Fruit fly (Drosophila melanogaster) whole organism, pupa: ENCODE measurements around the gene Rlip.
A peak's percentile ranks its signal among the peaks of the same experiment; 100 is the strongest.

Experiments used
- CG10348 ChIP-seq: fragments of 200-800 bp; sonication (Bioruptor generic); IDR thresholded peaks from 2 replicates; pipeline ENCODE4 v1.3.6; 2022; ENCODE audit warnings: missing biosample characterization, missing genetic modification characterization
- CG12605 ChIP-seq: fragments of 200-800 bp; sonication (Bioruptor generic); IDR thresholded peaks from 2 replicates; pipeline ENCODE4 v1.3.6; 2022; ENCODE audit warnings: missing biosample characterization, missing genetic modification characterization
- CG13204 ChIP-seq: fragments of 200-800 bp; sonication (Bioruptor generic); optimal IDR thresholded peaks from 2 replicates; lab custom pipeline; 2018; ENCODE audit warnings: missing biosample characterization, mild to moderate bottlenecking, missing genetic modification characterization, moderate library complexity
- CG14655 ChIP-seq: fragments of 200-800 bp; sonication (Bioruptor generic); optimal IDR thresholded peaks from 3 replicates; lab custom pipeline; 2017; ENCODE audit warnings: mild to moderate bottlenecking, missing biosample characterization, missing genetic modification reagents, missing genetic modification characterization
- CG15710 ChIP-seq: fragments of 200-800 bp; sonication (Bioruptor generic); optimal IDR thresholded peaks from 2 replicates; lab custom pipeline; 2018; ENCODE audit warnings: missing biosample characterization, mild to moderate bottlenecking, missing genetic modification characterization, moderate library complexity
- CG17806 ChIP-seq: fragments of 200-800 bp; sonication (Bioruptor generic); optimal IDR thresholded peaks from 2 replicates; lab custom pipeline; 2018; ENCODE audit warnings: missing biosample characterization, mild to moderate bottlenecking, missing genetic modification characterization, moderate library complexity
- CG32121 ChIP-seq: fragments of 200-800 bp; sonication (Bioruptor generic); IDR thresholded peaks from 2 replicates; pipeline ENCODE4 v1.3.6; 2022; ENCODE audit warnings: missing biosample characterization, missing genetic modification characterization
- CG34367 ChIP-seq: fragments of 200-800 bp; sonication (Bioruptor generic); optimal IDR thresholded peaks from 2 replicates; lab custom pipeline; 2018; ENCODE audit warnings: missing biosample characterization, mild to moderate bottlenecking, missing genetic modification characterization
- CG4496 ChIP-seq: fragments of 200-800 bp; sonication (Bioruptor generic); IDR thresholded peaks from 3 replicates; pipeline ENCODE4 v1.3.6; 2022; ENCODE audit warnings: missing biosample characterization, missing genetic modification characterization
- CG8159 ChIP-seq: fragments of 200-800 bp; sonication (Bioruptor generic); optimal IDR thresholded peaks from 3 replicates; lab custom pipeline; 2018; ENCODE audit warnings: missing biosample characterization, mild to moderate bottlenecking, missing genetic modification characterization, moderate library complexity
- CG8301 ChIP-seq: fragments of 200-800 bp; sonication (Bioruptor generic); optimal IDR thresholded peaks from 2 replicates; lab custom pipeline; 2018; ENCODE audit warnings: missing biosample characterization, mild to moderate bottlenecking, missing genetic modification characterization
- CG9948 ChIP-seq: fragments of 200-800 bp; sonication (Bioruptor generic); optimal IDR thresholded peaks from 2 replicates; lab custom pipeline; 2018; ENCODE audit warnings: missing biosample characterization, mild to moderate bottlenecking, missing genetic modification characterization, moderate library complexity
- D1 ChIP-seq: fragments of 200-800 bp; sonication (Bioruptor generic); optimal IDR thresholded peaks from 2 replicates; lab custom pipeline; 2018; ENCODE audit warnings: missing biosample characterization, mild to moderate bottlenecking, missing genetic modification characterization, moderate library complexity
- EcR ChIP-seq: fragments of 200-800 bp; sonication (Bioruptor generic); optimal IDR thresholded peaks from 3 replicates; lab custom pipeline; 2019; ENCODE audit warnings: missing biosample characterization, missing genetic modification characterization, mild to moderate bottlenecking, moderate library complexity, missing genetic modification reagents
- Ets98B ChIP-seq: fragments of 200-800 bp; sonication (Bioruptor generic); IDR thresholded peaks from 2 replicates; pipeline ENCODE4 v1.3.6; 2022; ENCODE audit warnings: missing biosample characterization, missing genetic modification characterization
- Pif1A ChIP-seq: fragments of 200-800 bp; sonication (Bioruptor generic); optimal IDR thresholded peaks from 3 replicates; lab custom pipeline; 2016; ENCODE audit warnings: missing biosample characterization, missing genetic modification characterization
- Pif1B ChIP-seq: fragments of 200-800 bp; sonication (Bioruptor generic); optimal IDR thresholded peaks from 3 replicates; lab custom pipeline; 2016; ENCODE audit warnings: missing biosample characterization, missing genetic modification characterization
- Snoo ChIP-seq: fragments of 200-800 bp; sonication (Bioruptor generic); optimal IDR thresholded peaks from 3 replicates; lab custom pipeline; 2017; ENCODE audit warnings: missing biosample characterization, mild to moderate bottlenecking, missing genetic modification characterization, inconsistent platforms
- fd96Ca ChIP-seq: fragments of 200-800 bp; sonication (Bioruptor generic); IDR thresholded peaks from 3 replicates; pipeline ENCODE4 v1.3.6; 2022; ENCODE audit warnings: missing biosample characterization, missing genetic modification characterization
- gl ChIP-seq: fragments of 200-800 bp; sonication (Bioruptor generic); optimal IDR thresholded peaks from 2 replicates; lab custom pipeline; 2018; ENCODE audit warnings: missing biosample characterization, mild to moderate bottlenecking, missing genetic modification characterization
- rn ChIP-seq: fragments of 200-800 bp; sonication (Bioruptor generic); IDR thresholded peaks from 2 replicates; pipeline ENCODE4 v1.3.6; 2022; ENCODE audit warnings: missing biosample characterization, missing genetic modification characterization

Gene Rlip

dm6 chr3R:21017464-21018080, at the start of gene Rlip:
Gene Rlip (plus strand): TSS chr3R:21017684.
- TF ChIP-seq gl (tag; lab: Kevin White, UChicago) (peak; percentile 37), CG17806 (tag; lab: Kevin White, UChicago) (no peak), CG14655 (peak; percentile 63), Snoo (no peak), EcR (GFP tag; lab: Kevin White, UChicago) (no peak), CG8159 (peak; percentile 50), CG4496 (GFP tag; lab: Robert Waterston, UW) (peak; percentile 89), Pif1A (GFP tag; lab: Kevin White, UChicago) (no peak), D1 (tag; lab: Kevin White, UChicago) (peak; percentile 42), rn (GFP tag; lab: Robert Waterston, UW) (peak; percentile 74), CG13204 (no peak), CG10348 (no peak), CG9948 (tag; lab: Kevin White, UChicago) (no peak), CG12605 (no peak), CG32121 (GFP tag; lab: Robert Waterston, UW) (0 out of 2 replicates have a peak, but pooled peaks have one; percentile 32), Ets98B (peak; percentile 78; the same call in 1 of the 2 replicates), CG8301 (peak; percentile 41), Pif1B (peak; percentile 50), CG15710 (no peak), CG34367 (tag; lab: Kevin White, UChicago) (no peak), fd96Ca (GFP tag; lab: Robert Waterston, UW) (peak; percentile 84)

dm6 chr3R:20976649-20977048, 40.8 kb upstream of the Rlip start:
- TF ChIP-seq CG8301, result no peak

DNA sequence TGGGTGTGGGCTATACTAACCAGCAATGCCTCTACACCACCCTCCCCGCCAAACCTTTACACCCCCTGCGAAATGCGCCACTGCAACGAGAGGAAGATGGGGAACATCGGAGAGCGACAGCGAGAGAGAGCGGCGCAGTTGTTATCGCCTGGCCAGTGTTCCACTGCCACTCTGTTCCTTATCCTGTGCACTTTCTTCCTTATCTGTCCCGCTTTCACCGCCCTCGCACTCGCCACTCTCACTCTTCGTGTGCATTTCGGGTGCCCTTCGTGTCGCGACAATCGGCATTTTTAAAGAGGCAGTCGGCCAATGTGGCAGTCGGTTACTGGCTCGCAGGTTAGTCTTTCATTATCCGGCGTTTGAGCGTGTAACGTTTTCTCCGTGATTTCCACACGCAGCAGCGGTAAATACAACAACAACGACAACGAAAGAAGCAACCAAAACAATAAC, 39.6 kb upstream of the Rlip start, which contains the start of gene Calx:
Gene Calx (plus strand): TSS at position 338 of the 450 bp plus-strand sequence.
- no peak for TF ChIP-seq CG17806 (tag; lab: Kevin White, UChicago)
- no peak for TF ChIP-seq CG4496 (GFP tag; lab: Robert Waterston, UW)
- TF ChIP-seq CG13204, result no peak
- TF ChIP-seq CG15710, result no peak
- no peak for TF ChIP-seq CG8301
- no peak for TF ChIP-seq Snoo
- no peak for TF ChIP-seq CG34367 (tag; lab: Kevin White, UChicago)
- TF ChIP-seq Pif1B, result no peak
- TF ChIP-seq gl (tag; lab: Kevin White, UChicago), result no peak
- TF ChIP-seq CG14655, result no peak
- TF ChIP-seq Ets98B, result no peak
- TF ChIP-seq CG9948 (tag; lab: Kevin White, UChicago), result no peak
- TF ChIP-seq CG12605, result no peak
- no peak for TF ChIP-seq CG32121 (GFP tag; lab: Robert Waterston, UW)
- no peak for TF ChIP-seq D1 (tag; lab: Kevin White, UChicago)
- TF ChIP-seq fd96Ca (GFP tag; lab: Robert Waterston, UW), result no peak
- TF ChIP-seq Pif1A (GFP tag; lab: Kevin White, UChicago), result no peak
- TF ChIP-seq CG8159, result no peak
- no peak for TF ChIP-seq rn (GFP tag; lab: Robert Waterston, UW)

DNA sequence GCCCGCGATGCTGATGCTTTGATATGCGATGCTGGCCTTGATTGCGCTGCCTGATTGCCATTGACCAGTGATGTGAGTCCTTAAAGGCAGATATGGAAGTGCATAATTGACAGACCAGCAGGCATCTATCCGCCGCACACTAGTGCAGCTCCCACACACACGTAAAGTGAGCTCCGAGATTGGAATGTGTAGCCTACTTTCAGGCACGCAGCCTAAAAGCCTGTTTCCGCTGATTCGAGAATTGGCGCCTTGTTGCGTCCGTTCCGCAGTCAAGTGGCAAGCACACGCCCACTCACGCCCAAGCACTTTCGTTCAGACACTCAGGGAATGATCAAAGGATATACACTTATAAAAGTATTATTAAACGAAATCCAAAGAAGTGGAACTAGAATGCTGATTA, 33.4 kb upstream of the Rlip start:
- TF ChIP-seq rn (GFP tag; lab: Robert Waterston, UW) (0 out of 2 replicates have a peak, but pooled peaks have one; percentile 6), CG8159 (no peak), fd96Ca (GFP tag; lab: Robert Waterston, UW) (0 out of 3 replicates have a peak, but pooled peaks have one; percentile 41)

DNA sequence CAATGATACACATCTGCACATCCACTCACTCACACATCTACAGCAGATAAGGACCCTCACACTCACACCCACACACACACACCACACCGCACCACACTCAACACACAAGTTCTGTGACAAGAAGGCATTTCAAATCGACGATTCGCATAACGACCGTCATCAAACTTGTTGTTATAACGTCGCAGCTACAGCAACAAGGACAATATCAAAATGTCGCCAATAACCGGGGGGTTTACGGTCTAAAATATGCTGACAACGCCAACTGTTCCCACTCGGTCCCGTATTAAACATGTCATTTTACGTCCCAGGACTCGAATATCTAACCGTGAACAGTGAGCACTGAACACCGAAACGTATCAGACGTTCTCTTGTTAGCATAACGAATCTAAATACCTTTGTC, 32.6 kb upstream of the Rlip start:
- no peak for TF ChIP-seq CG8159
- TF ChIP-seq EcR (GFP tag; lab: Kevin White, UChicago), result no peak
- no peak for TF ChIP-seq CG32121 (GFP tag; lab: Robert Waterston, UW)
- TF ChIP-seq CG14655, result no peak
- no peak for TF ChIP-seq gl (tag; lab: Kevin White, UChicago)
- TF ChIP-seq rn (GFP tag; lab: Robert Waterston, UW), result no peak
- TF ChIP-seq, all 21 proteins: peak for 0

DNA sequence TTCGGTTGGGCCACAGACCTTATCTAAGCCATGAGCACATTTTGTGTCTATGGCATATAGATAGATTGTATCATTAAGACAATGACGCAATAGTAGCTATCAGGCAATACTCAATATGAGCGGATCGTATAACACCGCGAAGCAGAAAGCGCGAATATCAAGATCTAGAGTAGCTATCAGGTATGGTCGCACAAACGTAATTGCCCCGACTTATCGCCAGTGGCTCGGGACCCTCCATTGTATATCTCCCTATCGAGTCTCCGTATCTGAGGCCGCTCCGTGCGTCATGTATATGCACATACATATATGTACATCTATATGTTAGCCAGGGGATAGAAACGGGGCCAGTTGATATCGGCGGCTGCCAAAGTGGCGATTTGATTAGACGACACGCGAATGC, 31.9 kb upstream of the Rlip start:
- no peak for TF ChIP-seq D1 (tag; lab: Kevin White, UChicago)
- TF ChIP-seq, all 21 proteins: peak for 0

dm6 chr3R:20987836-20988235, 29.6 kb upstream of the Rlip start, which contains the start of gene CG43446:
Gene CG43446 (minus strand): TSS chr3R:20987936.
- TF ChIP-seq CG9948 (tag; lab: Kevin White, UChicago) (no peak), Snoo (no peak), Pif1A (GFP tag; lab: Kevin White, UChicago) (no peak), CG12605 (no peak), gl (tag; lab: Kevin White, UChicago) (no peak), CG8301 (no peak), D1 (tag; lab: Kevin White, UChicago) (no peak), CG34367 (tag; lab: Kevin White, UChicago) (no peak), rn (GFP tag; lab: Robert Waterston, UW) (no peak), CG8159 (no peak), EcR (GFP tag; lab: Kevin White, UChicago) (no peak), CG13204 (no peak), Ets98B (no peak), CG10348 (no peak)
